Worm (Caenorhabditis elegans): ENCODE results near the gene F14H3.5.

The F14H3.5 gene

DNA sequence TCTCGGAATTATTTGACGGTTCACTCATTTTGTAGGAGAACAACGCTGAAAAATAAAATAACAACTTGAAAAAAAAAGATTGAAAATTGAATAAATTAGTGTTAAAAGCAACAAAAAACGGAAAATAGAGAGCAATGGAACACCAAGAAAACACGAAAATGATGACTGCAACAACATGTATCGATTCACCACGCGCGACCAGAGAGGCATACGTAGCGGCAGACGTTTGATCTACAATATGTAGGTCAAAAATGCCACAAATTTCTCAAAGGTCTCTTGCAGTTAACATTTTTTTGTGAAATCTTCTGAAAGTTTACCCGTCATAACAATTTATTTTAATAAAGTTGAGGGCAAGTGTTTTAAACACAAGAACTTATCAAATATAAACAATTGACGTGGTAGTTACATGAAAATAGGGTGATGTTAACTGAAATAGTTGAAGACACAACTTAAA, at the start of gene F14H3.5:
F14H3.5 (minus strand) TSS at position 51 of the 454 bp plus-strand sequence.
- no peak for TF ChIP-seq unc-62 (GFP tag; optimal IDR thresholded peaks at IDR 0.05)

DNA sequence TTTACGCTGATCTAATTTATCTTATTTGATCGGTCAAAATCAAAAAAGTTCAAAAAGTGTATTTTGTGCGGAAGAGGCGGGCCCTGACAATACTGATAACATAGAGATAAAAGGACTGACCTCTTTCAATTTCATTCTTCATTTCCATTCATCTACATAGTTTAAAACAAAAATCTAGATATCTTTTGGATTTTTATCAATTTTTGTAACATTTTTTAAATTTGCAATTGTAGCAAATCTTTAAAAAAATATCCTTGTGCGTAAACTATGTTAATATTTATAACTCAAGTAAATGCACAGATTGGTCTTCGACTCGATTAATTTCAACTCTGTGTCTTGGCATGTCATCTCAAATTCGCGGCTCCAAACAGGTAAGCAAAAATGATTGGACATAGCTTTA, 46.7 kb upstream of the F14H3.5 start, which contains the start of gene argk-1:
argk-1 (plus strand) TSS at position 301 of the 400 bp plus-strand sequence.
- no peak for TF ChIP-seq unc-62 (GFP tag; optimal IDR thresholded peaks at IDR 0.05)

DNA sequence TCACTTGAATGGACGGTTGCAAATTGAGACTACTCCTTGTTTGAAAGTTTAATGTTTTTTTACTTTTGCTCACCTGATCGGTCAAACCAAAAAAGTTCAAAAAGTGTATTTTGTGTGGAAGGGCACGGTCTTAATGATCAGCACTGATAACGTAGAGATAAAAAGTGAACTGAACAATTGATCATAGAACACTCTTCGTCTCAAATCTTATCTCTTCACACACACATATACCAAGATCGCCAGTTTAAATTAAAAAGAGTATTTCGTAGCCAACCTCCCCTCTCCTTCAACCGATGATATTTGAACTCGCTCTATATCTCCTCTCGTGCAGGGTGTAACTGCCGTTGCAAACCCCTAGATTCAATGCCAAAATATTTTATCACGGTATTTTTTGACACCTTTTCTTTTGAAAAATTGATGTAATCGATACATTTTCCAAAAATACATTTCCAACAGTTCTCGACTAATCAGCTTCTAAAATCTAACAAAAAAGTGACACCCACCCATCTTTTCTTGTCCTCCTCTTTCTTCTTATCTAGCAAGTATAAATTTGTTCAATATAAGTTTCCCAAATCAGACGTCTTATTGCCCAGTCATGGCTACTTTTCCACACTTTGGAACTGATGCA, 43.4 kb upstream of the F14H3.5 start, which contains the start of gene cth-1:
cth-1 (plus strand) TSS at position 578 of the 628 bp plus-strand sequence.
- TF ChIP-seq unc-62 (GFP tag; optimal IDR thresholded peaks at IDR 0.05), result no peak

DNA sequence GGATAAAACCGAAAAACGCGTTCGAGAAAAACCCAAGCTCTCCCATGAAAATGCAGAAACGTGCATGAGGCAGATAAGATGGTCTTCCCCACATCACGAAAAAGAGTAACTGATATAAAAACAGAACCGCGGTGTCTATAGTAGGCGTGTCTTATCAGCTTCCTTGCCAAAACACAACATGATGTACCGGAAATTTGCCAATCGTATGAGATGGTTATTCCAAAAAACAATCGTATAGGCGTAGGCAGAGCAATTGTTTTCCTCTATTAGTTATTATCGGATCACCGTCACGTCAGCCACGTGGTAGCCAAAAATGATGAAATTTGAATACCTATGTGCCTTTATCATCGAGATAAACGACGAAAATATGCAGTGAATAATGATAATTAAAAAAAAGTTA, 42.6 kb upstream of the F14H3.5 start, which contains the start of gene str-7:
str-7 (minus strand) TSS at position 101 of the 400 bp plus-strand sequence.
- no peak for TF ChIP-seq unc-62 (GFP tag; optimal IDR thresholded peaks at IDR 0.05)

DNA sequence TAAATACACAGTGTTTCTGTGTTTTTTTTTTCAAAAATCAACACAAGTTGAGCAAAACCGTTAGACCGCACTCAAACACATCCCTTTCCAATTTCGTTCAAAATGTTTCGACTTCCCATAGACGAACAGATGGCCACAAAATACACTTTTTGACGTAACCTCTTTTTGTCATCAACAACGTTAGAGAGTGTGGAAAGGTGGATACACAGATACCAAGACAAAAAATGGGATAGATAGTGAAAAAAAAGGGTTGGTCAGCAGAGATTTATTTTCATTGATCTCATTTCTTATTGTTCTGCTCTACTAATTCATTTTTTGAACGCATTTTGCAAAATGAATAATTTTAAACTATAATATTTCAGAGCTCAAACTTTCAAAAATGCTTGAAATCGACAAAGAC, 38.0 kb upstream of the F14H3.5 start:
- TF ChIP-seq unc-62 (GFP tag; optimal IDR thresholded peaks at IDR 0.05), result no peak

DNA sequence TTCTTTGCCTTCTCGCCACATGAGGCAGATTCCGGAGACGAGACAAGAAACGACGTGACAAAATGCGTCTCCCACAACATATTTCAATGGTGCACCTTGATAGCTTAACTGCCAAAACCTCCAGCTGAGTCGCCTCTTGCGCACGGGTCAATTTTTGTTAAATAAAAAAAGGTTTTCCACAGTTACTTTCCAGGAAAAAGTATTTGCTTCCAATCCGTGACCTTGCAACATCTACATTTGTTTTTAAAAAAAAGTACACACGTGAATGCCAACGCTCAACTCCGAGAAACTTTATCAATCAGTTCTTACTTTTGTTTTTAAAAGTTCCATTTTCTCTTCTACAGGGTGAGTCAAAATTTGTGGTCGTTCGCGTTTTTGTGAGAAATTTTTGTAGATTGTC, 37.4 kb upstream of the F14H3.5 start, which contains the start of gene F22B8.7:
F22B8.7 (plus strand) TSS at position 301 of the 400 bp plus-strand sequence.
- no peak for TF ChIP-seq unc-62 (GFP tag; optimal IDR thresholded peaks at IDR 0.05)

DNA sequence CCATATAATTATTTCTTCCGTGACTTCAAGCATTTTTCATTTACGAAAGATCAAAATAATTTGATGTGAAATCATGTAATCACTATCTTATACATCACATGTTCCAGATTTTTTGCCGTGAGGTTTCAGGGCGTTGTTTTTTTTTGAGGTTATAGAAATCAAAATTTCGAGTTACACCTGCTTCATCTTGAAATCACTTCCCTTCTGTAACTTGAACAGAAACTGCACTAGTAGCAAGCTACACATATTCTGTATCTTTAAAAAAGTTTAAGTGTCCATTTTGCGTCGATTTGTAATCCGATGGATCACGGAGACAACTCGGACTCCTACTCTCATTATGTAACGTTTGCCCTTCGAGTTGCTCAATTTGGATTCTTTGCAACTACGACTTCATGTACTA, 33.8 kb upstream of the F14H3.5 start, which contains the start of gene F22B8.3:
F22B8.3 (plus strand) TSS at position 301 of the 400 bp plus-strand sequence.
- no peak for TF ChIP-seq unc-62 (GFP tag; optimal IDR thresholded peaks at IDR 0.05)

DNA sequence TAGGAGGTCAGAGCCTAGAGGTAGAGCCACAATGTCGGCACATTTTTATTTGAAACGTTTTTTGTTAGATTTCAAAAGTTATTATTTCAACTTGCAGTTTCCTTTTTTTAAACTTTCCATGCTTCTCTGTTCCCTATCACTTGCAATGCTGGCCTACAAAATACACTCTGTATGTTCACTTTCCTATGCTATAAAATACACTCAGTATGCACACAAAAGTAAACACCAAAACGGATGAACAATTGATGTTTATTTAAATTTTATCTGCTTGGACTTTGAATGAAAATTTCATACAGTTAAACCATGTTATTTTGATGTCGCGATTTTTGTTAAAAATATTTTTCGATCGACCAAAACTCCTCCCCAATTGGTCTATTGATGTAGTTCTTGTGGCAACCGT, 23.8 kb upstream of the F14H3.5 start:
- no peak for TF ChIP-seq unc-62 (GFP tag; optimal IDR thresholded peaks at IDR 0.05)

DNA sequence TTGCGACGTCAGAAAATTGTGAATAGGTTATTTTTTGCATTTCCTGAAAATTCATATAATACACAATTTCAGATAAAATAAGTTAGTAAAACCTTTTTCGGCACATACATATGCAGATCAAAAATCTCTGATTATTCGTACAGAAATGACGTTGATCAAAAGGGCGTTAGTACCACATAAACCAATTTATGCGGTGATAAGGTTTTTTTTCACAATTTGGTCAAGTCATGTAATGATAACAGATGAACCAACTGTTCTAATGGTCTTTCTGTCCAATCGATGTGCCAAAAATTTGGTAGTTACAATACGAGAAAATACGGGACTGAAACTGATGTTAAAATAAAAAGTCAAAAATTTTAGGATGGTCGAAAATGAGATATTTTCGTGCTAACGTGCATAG, 23.2 kb upstream of the F14H3.5 start:
- TF ChIP-seq unc-62 (GFP tag; optimal IDR thresholded peaks at IDR 0.05), result no peak

DNA sequence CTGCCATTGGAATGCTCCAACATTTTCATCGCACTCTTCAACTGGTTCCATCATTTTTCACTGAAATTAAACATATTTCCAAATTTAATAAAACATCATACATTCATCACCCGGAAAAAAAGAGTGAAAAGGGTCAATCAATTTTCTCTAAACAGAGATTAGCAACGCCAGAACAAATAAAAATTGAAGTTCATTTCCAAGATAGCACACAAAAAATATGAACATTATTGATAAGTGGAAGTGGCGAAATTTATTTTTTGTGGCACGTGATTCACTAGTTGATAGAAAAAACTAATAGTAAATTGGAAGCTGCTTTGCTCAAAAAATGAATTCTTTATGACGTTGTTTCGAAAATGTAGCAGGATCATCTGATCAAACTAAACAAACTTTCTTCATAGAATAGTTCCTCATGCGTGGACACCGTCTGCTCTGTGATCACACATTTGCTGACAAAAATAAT, 18.4 kb upstream of the F14H3.5 start, which contains the start of the genes F14H3.12 and srj-29:
F14H3.12 (minus strand) TSS at position 74 of the 460 bp plus-strand sequence.
srj-29 (plus strand) TSS at position 410 of the 460 bp plus-strand sequence.
- no peak for TF ChIP-seq unc-62 (GFP tag; optimal IDR thresholded peaks at IDR 0.05)

DNA sequence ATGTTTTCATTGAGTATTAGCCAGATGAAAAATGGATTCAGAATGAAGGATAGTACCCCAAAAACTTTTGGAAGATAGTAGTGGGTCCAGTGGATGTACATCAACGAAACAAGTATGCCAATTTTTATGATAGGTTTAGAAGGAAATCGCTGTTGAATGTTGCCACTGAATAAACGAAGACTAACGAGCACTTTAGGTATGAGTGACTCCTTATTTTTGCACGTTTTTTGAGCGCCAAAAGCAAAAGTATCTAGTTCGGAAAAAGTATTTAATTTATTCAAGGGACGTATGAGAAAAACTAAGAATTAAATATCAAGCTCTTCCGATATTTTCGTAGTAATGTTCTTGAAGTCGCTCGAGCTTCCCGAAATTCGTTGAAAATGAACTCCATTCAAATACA, 17.0 kb upstream of the F14H3.5 start, which contains the start of gene srj-10:
srj-10 (minus strand) TSS at position 101 of the 400 bp plus-strand sequence.
- TF ChIP-seq unc-62 (GFP tag; optimal IDR thresholded peaks at IDR 0.05), result no peak

DNA sequence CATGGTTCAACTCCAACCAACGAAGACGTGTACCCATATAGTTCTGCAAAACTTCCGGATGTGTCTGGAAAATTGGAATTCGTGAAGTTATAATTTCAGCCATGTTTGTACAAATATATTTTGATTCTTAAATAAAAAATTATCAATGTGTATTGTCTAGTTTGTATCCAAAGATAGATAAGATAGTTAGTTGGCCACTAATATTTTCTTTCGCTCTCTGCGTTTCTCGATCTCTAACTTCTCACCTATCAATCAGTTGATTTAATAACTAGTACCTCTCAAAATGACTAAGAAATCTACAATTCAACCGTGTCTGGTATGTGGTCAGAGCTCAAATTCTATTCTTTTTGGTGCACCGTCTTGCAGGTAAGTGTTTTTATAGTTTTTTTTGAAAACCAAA, 14.3 kb upstream of the F14H3.5 start, which contains the start of gene nhr-176:
nhr-176 (plus strand) TSS at position 159 of the 400 bp plus-strand sequence.
- TF ChIP-seq unc-62 (GFP tag; optimal IDR thresholded peaks at IDR 0.05), result no peak

DNA sequence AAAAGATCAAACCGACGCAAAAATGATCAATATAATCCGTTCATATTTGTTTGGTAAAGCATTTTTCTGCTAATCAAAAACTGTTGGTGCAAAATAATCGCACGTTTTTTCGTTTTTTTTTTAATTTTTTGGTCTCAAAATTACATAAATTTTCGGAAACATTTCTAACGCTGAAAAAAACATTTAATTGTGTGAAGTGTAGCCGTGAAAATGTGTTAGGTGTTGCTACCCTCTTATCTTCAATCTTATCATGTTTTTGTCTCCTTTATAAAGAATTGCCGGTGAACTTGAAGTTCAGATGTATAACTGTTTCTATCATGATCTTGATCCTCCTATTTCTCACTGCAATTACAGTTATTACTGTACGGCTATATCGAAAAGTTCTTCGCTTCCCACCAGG, 12.1 kb upstream of the F14H3.5 start, which contains the start of gene cyp-35D1:
cyp-35D1 (plus strand) TSS at position 301 of the 400 bp plus-strand sequence.
- TF ChIP-seq unc-62 (GFP tag; optimal IDR thresholded peaks at IDR 0.05), result no peak

DNA sequence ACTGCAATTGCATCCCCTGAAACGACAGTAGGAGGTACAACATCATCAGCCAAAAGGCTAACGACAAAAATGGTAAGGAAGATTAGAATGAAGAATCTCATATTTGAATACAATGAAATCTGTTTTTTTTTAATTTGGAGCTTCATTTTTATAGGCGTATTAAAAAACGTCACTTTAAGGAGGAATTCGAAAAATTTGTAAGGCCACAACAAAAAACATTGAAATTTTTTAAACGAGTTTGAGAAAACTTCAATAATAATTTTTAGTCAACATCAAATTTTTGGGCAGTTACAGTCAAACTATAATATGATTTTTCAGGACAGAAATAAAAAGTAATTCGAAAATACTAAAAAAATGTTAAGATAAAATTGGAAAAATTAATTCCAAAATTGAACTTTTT, 5.9 kb upstream of the F14H3.5 start, which contains the start of gene F14H3.14:
F14H3.14 (minus strand) TSS at position 101 of the 400 bp plus-strand sequence.
- no peak for TF ChIP-seq unc-62 (GFP tag; optimal IDR thresholded peaks at IDR 0.05)

DNA sequence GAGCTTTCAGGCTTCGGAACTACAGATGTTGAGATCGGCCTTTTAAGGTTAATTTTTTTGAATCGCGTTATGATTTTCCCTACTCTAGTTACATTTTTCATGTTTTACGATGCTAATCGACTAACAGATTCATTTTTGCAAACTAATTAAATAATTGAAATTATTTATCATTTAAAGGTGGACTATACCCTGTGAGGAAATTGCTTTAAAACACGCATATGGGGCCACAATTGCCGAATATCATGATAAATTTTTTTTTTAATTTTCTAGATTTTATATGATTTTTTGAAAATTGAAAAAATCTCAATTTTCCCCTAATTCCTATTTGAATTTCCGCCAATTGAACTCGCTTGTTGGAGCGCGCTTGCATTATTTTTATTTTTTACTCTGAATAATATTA, 5.1 kb upstream of the F14H3.5 start, which contains the start of gene fbxa-100:
fbxa-100 (minus strand) TSS at position 101 of the 400 bp plus-strand sequence.
- TF ChIP-seq unc-62 (GFP tag; optimal IDR thresholded peaks at IDR 0.05), result no peak

DNA sequence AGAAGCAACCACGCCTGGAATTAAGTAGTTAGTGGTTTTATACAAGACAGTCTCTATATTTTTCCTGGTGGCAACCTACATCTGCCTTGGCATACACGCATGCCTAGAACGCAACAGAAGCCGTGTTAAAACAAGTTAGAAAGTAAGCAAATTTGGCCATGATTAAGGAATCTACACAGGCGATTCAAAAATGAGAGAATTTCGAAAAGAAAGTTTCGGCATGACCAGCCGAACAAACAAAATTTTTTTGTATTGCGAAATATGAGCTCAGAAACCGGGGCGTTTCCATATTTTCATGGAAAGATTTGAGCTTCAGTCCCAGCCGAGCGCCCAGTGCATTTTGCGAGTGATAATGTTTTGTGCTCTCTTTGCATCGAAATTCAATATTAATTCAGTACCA, 3.3 kb upstream of the F14H3.5 start, which contains the start of gene F14H3.15:
F14H3.15 (minus strand) TSS at position 101 of the 400 bp plus-strand sequence.
- TF ChIP-seq unc-62 (GFP tag; optimal IDR thresholded peaks at IDR 0.05), result no peak

All from whole organism, dauer.